Fruit fly (Drosophila melanogaster) S2 (cell line): ENCODE data around the gene Grip84.

ENCODE experiments used
- CG8478 ChIP-seq: fragments of >200 bp; optimal IDR thresholded peaks from 2 replicates; lab custom pipeline; 2018
- CTCF ChIP-seq, 2 experiments: fragments of >200 bp; optimal IDR thresholded peaks; 2 replicates each; lab custom pipeline; 2018

DNA sequence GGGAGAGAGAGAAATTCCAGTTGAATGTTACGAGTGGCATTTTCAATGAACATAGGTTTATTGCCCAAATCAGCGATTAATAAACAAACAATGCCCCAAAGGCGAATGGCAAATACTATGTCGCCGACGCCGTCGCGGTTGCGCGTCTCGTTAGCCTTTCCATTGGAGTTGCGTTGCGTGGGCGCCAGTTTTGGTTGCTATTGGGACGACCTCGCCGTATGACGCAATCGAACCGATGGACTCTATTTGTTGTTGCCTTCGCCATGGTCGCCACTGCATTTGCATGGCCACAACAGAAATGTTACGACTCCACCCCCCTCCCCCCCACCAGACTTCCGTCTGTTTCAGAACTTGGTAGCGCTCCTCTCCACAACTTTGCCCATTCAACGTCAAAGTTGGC is 41.0 kb upstream of the Grip84 start:
- no peak for TF ChIP-seq CTCF (optimal IDR thresholded peaks at IDR 0.05; lab: Kevin White, UChicago)
- TF ChIP-seq CG8478 (lab: Kevin White, UChicago), result no peak
